Worm (Caenorhabditis elegans): ENCODE measurements around the gene clec-70.

DNA sequence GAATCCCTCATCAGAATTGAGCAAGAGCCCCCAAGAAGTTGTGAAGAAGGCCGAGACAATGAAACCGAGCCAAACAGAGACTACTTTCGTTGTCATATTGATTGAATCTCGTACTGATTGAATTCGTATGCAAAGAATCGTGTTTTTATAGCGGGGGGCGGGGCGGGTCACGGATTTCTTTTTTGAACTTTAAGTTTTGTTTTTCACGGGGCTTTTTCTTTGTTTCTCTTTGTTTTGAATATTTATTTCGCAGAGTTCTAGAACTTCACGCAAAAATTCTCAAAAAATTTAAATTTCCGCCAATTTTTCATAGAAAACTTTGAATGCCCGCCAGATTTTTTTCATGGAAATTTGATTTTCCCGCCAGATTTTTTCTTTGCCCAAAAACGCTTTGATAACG is 23.6 kb downstream of the clec-70 start, which contains the start of gene clec-73:
- TF ChIP-seq hmg-4 (GFP tag; optimal IDR thresholded peaks at IDR 0.05) (no peak), B0310.2 (tag; optimal IDR thresholded peaks at IDR 0.05) (no peak), hnd-1 (tag; optimal IDR thresholded peaks at IDR 0.05) (no peak), ama-1 (optimal IDR thresholded peaks at IDR 0.05) (no peak), hmbx-1 (tag; optimal IDR thresholded peaks at IDR 0.05) (no peak), flt-1 (GFP tag; IDR thresholded peaks at IDR 0.05) (no peak), ceh-36 (tag; optimal IDR thresholded peaks at IDR 0.05) (no peak), scrt-1 (GFP tag; IDR thresholded peaks at IDR 0.05) (no peak), tra-4 (tag; optimal IDR thresholded peaks at IDR 0.05) (no peak), ceh-13 (GFP tag; optimal IDR thresholded peaks at IDR 0.05) (no peak), sea-1 (GFP tag; conservative IDR thresholded peaks at IDR 0.05) (no peak), aly-1 (tag; optimal IDR thresholded peaks at IDR 0.05) (no peak), tbx-11 (GFP tag; IDR thresholded peaks at IDR 0.05) (no peak), pes-1 (GFP tag; IDR thresholded peaks at IDR 0.05) (no peak)
